Fruit fly (Drosophila melanogaster): ENCODE data around the gene CG32650.

CG32650 gene

dm6 chrX:12906914-12907313 is 8.4 kb upstream of the CG32650 start, which contains the start of gene mRpL49:
TSS of gene mRpL49 (plus strand) at chrX:12907105.
- no peak for TF ChIP-seq CG8478 (optimal IDR thresholded peaks at IDR 0.05)
- TF ChIP-seq CTCF (optimal IDR thresholded peaks at IDR 0.05): no peak

dm6 chrX:12905901-12906689 is 7.6 kb upstream of the CG32650 start, which contains the start of gene CG4404:
TSS of gene CG4404 (minus strand) at chrX:12906018.
- TF ChIP-seq CG8478 (optimal IDR thresholded peaks at IDR 0.05): no peak
- no peak for TF ChIP-seq CTCF (optimal IDR thresholded peaks at IDR 0.05)

- TF ChIP-seq CTCF (optimal IDR thresholded peaks at IDR 0.05) (no peak), CG8478 (optimal IDR thresholded peaks at IDR 0.05) (no peak)
These were observed 6.8 kb upstream of the CG32650 start for dm6 chrX:12905014-12905900.

dm6 chrX:12903099-12903616 is 4.7 kb upstream of the CG32650 start, which contains the start of gene Flad1:
TSS of gene Flad1 (minus strand) at chrX:12903516.
- TF ChIP-seq CG8478 (optimal IDR thresholded peaks at IDR 0.05) (no peak), CTCF (optimal IDR thresholded peaks at IDR 0.05) (no peak)

- TF ChIP-seq CG8478 (optimal IDR thresholded peaks at IDR 0.05): no peak
- TF ChIP-seq CTCF (optimal IDR thresholded peaks at IDR 0.05): no peak
These were observed 2.4 kb upstream of the CG32650 start, which contains the start of gene Coq8 for dm6 chrX:12900718-12901442. TSS of gene Coq8 (minus strand) at chrX:12901114.

dm6 chrX:12897150-12897549 is 1.3 kb downstream of the CG32650 start, which contains the start of gene Pde9:
TSS of gene Pde9 (minus strand) at chrX:12897327.
- TF ChIP-seq CG8478 (optimal IDR thresholded peaks at IDR 0.05): no peak
- no peak for TF ChIP-seq CTCF (optimal IDR thresholded peaks at IDR 0.05)

dm6 chrX:12896393-12896792 is 2.1 kb downstream of the CG32650 start:
- peak; percentile 45 to 58 for TF ChIP-seq CTCF (optimal IDR thresholded peaks at IDR 0.05)
- no peak for TF ChIP-seq CG8478 (optimal IDR thresholded peaks at IDR 0.05)

dm6 chrX:12895114-12895723 is 3.2 kb downstream of the CG32650 start:
- TF ChIP-seq CTCF (optimal IDR thresholded peaks at IDR 0.05) (no peak), CG8478 (optimal IDR thresholded peaks at IDR 0.05) (no peak)

- TF ChIP-seq CTCF (optimal IDR thresholded peaks at IDR 0.05): no peak
- no peak for TF ChIP-seq CG8478 (optimal IDR thresholded peaks at IDR 0.05)
These were observed 4.5 kb downstream of the CG32650 start for dm6 chrX:12893969-12894368.

dm6 chrX:12891322-12892159 is 6.9 kb downstream of the CG32650 start:
- TF ChIP-seq CTCF (optimal IDR thresholded peaks at IDR 0.05) (no peak), CG8478 (optimal IDR thresholded peaks at IDR 0.05) (no peak)

- TF ChIP-seq CG8478 (optimal IDR thresholded peaks at IDR 0.05) (no peak), CTCF (optimal IDR thresholded peaks at IDR 0.05) (no peak)
These were observed 7.7 kb downstream of the CG32650 start for dm6 chrX:12890826-12891175.

- TF ChIP-seq CTCF (optimal IDR thresholded peaks at IDR 0.05): no peak
- no peak for TF ChIP-seq CG8478 (optimal IDR thresholded peaks at IDR 0.05)
These were observed 8.2 kb downstream of the CG32650 start for dm6 chrX:12890166-12890825.

- TF ChIP-seq CTCF (optimal IDR thresholded peaks at IDR 0.05) (no peak), CG8478 (optimal IDR thresholded peaks at IDR 0.05) (no peak)
These were observed 9.4 kb downstream of the CG32650 start for dm6 chrX:12889075-12889474.
